Worm (Caenorhabditis elegans): Measurements from ENCODE around the gene flp-28.

DNA sequence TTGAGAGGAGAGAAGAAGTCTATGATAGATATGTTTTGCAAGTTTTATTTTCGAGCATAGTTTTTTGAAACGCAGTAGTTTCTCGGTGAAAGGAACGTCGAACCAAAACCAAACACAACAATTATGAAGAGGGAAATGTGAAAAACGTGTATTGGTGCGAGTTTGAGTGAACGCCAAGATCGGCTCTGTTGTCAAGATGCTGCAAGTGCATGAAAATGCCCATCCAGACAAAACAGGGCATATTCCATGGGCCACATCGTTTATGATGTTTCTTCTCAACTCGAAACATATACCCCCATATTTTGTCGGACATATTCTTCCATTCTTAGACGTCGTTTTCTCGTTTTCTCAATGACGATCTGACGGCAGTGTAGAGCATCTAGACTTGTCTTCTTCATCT is 35.2 kb upstream of the flp-28 start:
- TF ChIP-seq zag-1 (tag; optimal IDR thresholded peaks at IDR 0.05) (no peak), unc-62 (GFP tag; optimal IDR thresholded peaks at IDR 0.05) (no peak), unc-39 (tag; optimal IDR thresholded peaks at IDR 0.05) (no peak)
